Fruit fly (Drosophila melanogaster) S2 (cell line): ENCODE measurements around the gene mab-21.

ENCODE experiments used
- CG8478 ChIP-seq: fragments of >200 bp; optimal IDR thresholded peaks from 2 replicates; lab custom pipeline; 2018
- CTCF ChIP-seq, 2 experiments: fragments of >200 bp; optimal IDR thresholded peaks; 2 replicates each; lab custom pipeline; 2018

DNA sequence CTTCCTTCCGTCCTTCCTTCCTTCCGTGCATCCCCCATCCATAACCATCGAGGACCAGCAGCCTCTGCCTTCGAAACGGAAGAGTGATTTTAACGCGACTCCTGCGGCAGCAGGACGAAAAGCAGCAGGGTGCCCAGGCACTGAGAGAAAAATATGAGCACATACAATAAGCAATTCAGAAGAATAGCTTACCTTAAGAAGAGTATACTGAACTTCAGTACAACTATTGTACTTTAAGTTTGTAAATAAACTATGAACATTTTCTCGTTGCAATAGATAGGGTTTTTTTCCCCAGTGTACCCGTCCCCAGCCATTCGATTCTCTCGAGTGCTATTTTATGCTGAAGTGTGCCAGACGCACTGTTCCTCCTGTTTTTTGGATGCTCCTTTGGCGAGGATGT, 18.7 kb upstream of the mab-21 start:
- TF ChIP-seq CTCF (optimal IDR thresholded peaks at IDR 0.05; lab: Kevin White, UChicago) = no peak
- TF ChIP-seq CG8478 (lab: Kevin White, UChicago) = no peak
